Fruit fly (Drosophila melanogaster) Kc167 (cell line): ENCODE measurements around the gene CG13700.

Source experiments
- psq ChIP-seq: fragments of >200 bp; optimal IDR thresholded peaks from 2 replicates; lab custom pipeline; 2017; ENCODE audit warnings: missing external identifiers
- ttk ChIP-seq: sonication (Bioruptor generic); optimal IDR thresholded peaks from 2 replicates; lab custom pipeline; 2017; ENCODE audit warnings: missing external identifiers

- TF ChIP-seq ttk (lab: Kevin White, UChicago) (no peak), psq (no peak)
Measured at dm6 chr3L:18266462-18266861, 34.6 kb downstream of the CG13700 start.
